Worm (Caenorhabditis elegans) whole organism, young adult: ENCODE data around the gene rnf-113.

Experiments used
- B0019.2 ChIP-seq: fragments of 200-800 bp; sonication (Bioruptor generic); conservative IDR thresholded peaks from 2 replicates; pipeline ENCODE4 v1.3.6; 2022; ENCODE audit warnings: missing genetic modification reagents, missing genetic modification characterization, missing compliant biosample characterization
- F22D6.2 ChIP-seq: sonication (generic microtip); optimal IDR thresholded peaks from 2 replicates; lab custom pipeline; 2016; ENCODE audit warnings: mild to moderate bottlenecking, missing genetic modification characterization, missing compliant biosample characterization
- F33H1.4 ChIP-seq: fragments of 200-800 bp; sonication (Bioruptor generic); IDR thresholded peaks from 2 replicates; pipeline ENCODE4 v1.3.6; 2022; ENCODE audit warnings: missing genetic modification reagents, missing genetic modification characterization, missing compliant biosample characterization
- F49E8.2 ChIP-seq: sonication (generic microtip); optimal IDR thresholded peaks from 3 replicates; lab custom pipeline; 2017; ENCODE audit warnings: missing genetic modification characterization, mild to moderate bottlenecking, missing compliant biosample characterization, antibody characterized with exemption, moderate library complexity; ENCODE audit not compliant: insufficient read depth
- ama-1 ChIP-seq, 3 experiments: fragments of 150-350 bp in 1 of 3; sonication (generic microtip) in 2 of 3; optimal IDR thresholded peaks; 2 replicates each; lab custom pipeline; 2014 to 2018; ENCODE audit warnings: missing biosample characterization in 2 of 3, missing genetic modification characterization in 2 of 3, missing genetic modification reagents in 2 of 3
- aptf-3 ChIP-seq: fragments of 200-800 bp; sonication (Bioruptor generic); IDR thresholded peaks from 2 replicates; pipeline ENCODE4 v1.3.6; 2022; ENCODE audit warnings: missing genetic modification characterization, missing compliant biosample characterization
- athp-1 ChIP-seq: sonication (generic microtip); optimal IDR thresholded peaks from 2 replicates; lab custom pipeline; 2017; ENCODE audit warnings: mild to moderate bottlenecking, missing genetic modification characterization, missing compliant biosample characterization
- attf-6 ChIP-seq: fragments of 200-800 bp; sonication (Bioruptor generic); IDR thresholded peaks from 2 replicates; pipeline ENCODE4 v1.3.6; 2022; ENCODE audit warnings: missing genetic modification reagents, missing genetic modification characterization, missing compliant biosample characterization
- ccch-3 ChIP-seq: fragments of 200-800 bp; sonication (Bioruptor generic); optimal IDR thresholded peaks from 2 replicates; lab custom pipeline; 2018; ENCODE audit warnings: mild to moderate bottlenecking, missing genetic modification characterization, missing compliant biosample characterization
- cebp-2 ChIP-seq: fragments of 200-800 bp; sonication (Bioruptor generic); IDR thresholded peaks from 2 replicates; pipeline ENCODE4 v1.3.6; 2022; ENCODE audit warnings: missing genetic modification characterization, missing compliant biosample characterization
- ceh-79 ChIP-seq: sonication (generic microtip); optimal IDR thresholded peaks from 2 replicates; lab custom pipeline; 2017; ENCODE audit warnings: mild to moderate bottlenecking, missing genetic modification characterization, missing compliant biosample characterization
- chd-7 ChIP-seq: sonication (generic microtip); optimal IDR thresholded peaks from 2 replicates; lab custom pipeline; 2016; ENCODE audit warnings: mild to moderate bottlenecking, missing genetic modification characterization, moderate library complexity, missing compliant biosample characterization
- dox-1 ChIP-seq: fragments of 200-800 bp; sonication (Bioruptor generic); IDR thresholded peaks from 2 replicates; pipeline ENCODE4 v1.3.6; 2022; ENCODE audit warnings: missing genetic modification reagents, missing genetic modification characterization, missing compliant biosample characterization
- efl-1 ChIP-seq: fragments of 150-350 bp; optimal IDR thresholded peaks from 2 replicates; lab custom pipeline; 2014; ENCODE audit warnings: missing biosample characterization, missing genetic modification reagents, missing genetic modification characterization
- gei-17 ChIP-seq: fragments of 200-800 bp; sonication (Bioruptor generic); optimal IDR thresholded peaks from 2 replicates; lab custom pipeline; 2018; ENCODE audit warnings: mild to moderate bottlenecking, missing genetic modification characterization, missing compliant biosample characterization
- let-607 ChIP-seq, 2 experiments: fragments of 200-800 bp in 1 of 2; sonication (Bioruptor generic) in 1 of 2; sonication (generic microtip) in 1 of 2; optimal IDR thresholded peaks; 2 replicates each; lab custom pipeline; 2016 to 2018; ENCODE audit warnings: mild to moderate bottlenecking in 2 of 2, missing compliant biosample characterization in 2 of 2, missing genetic modification characterization in 2 of 2, moderate library complexity in 2 of 2, missing genotype in 1 of 2
- madf-8 ChIP-seq: fragments of 200-800 bp; sonication (Bioruptor generic); conservative IDR thresholded peaks from 2 replicates; pipeline ENCODE4 v1.3.6; 2022; ENCODE audit warnings: missing genetic modification reagents, missing genetic modification characterization, missing compliant biosample characterization
- mcd-1 ChIP-seq: fragments of 200-800 bp; sonication (Bioruptor generic); IDR thresholded peaks from 2 replicates; pipeline ENCODE4 v1.3.6; 2022; ENCODE audit warnings: missing genetic modification reagents, missing genetic modification characterization, missing compliant biosample characterization
- pha-4 ChIP-seq: fragments of 150-350 bp; sonication (generic microtip); optimal IDR thresholded peaks from 2 replicates; lab custom pipeline; 2014; ENCODE audit warnings: missing biosample characterization, missing genetic modification reagents, missing genetic modification characterization
- sea-2 ChIP-seq: fragments of 200-800 bp; sonication (Bioruptor generic); IDR thresholded peaks from 2 replicates; pipeline ENCODE4 v1.3.6; 2022; ENCODE audit warnings: missing genetic modification characterization, missing compliant biosample characterization
- snpc-3.4 ChIP-seq: sonication (generic microtip); optimal IDR thresholded peaks from 2 replicates; lab custom pipeline; 2017; ENCODE audit warnings: missing genetic modification characterization, mild to moderate bottlenecking, missing compliant biosample characterization, antibody characterized with exemption, moderate library complexity, missing genotype, missing genetic modification reagents
- somi-1 ChIP-seq: fragments of 200-800 bp; sonication (Bioruptor generic); optimal IDR thresholded peaks from 2 replicates; lab custom pipeline; 2018; ENCODE audit warnings: mild to moderate bottlenecking, missing genetic modification characterization, missing compliant biosample characterization
- tbp1 ChIP-seq: fragments of 200-800 bp; sonication (Bioruptor generic); optimal IDR thresholded peaks from 2 replicates; lab custom pipeline; 2018; ENCODE audit warnings: mild to moderate bottlenecking, missing genetic modification characterization, missing compliant biosample characterization
- tbx-9 ChIP-seq: sonication (generic microtip); optimal IDR thresholded peaks from 2 replicates; lab custom pipeline; 2016; ENCODE audit warnings: borderline replicate concordance, missing genetic modification characterization, inconsistent platforms, missing compliant biosample characterization
- tlf-1 ChIP-seq: fragments of 200-800 bp; sonication (Bioruptor generic); optimal IDR thresholded peaks from 2 replicates; lab custom pipeline; 2018; ENCODE audit warnings: mild to moderate bottlenecking, missing genetic modification characterization, missing compliant biosample characterization
- xnd-1 ChIP-seq: sonication (generic microtip); optimal IDR thresholded peaks from 2 replicates; lab custom pipeline; 2016; ENCODE audit warnings: missing genotype, missing genetic modification reagents, missing genetic modification characterization, missing compliant biosample characterization
- zim-3 ChIP-seq: sonication (generic microtip); optimal IDR thresholded peaks from 2 replicates; lab custom pipeline; 2017; ENCODE audit warnings: mild to moderate bottlenecking, missing genetic modification characterization, moderate library complexity, missing compliant biosample characterization
- ztf-22 ChIP-seq: fragments of 200-800 bp; sonication (Bioruptor generic); optimal IDR thresholded peaks from 2 replicates; lab custom pipeline; 2018; ENCODE audit warnings: mild to moderate bottlenecking, missing genetic modification characterization, moderate library complexity, missing compliant biosample characterization
- ztf-6 ChIP-seq: fragments of 200-800 bp; sonication (Bioruptor generic); IDR thresholded peaks from 2 replicates; pipeline ENCODE4 v1.3.6; 2022; ENCODE audit warnings: missing genetic modification reagents, missing genetic modification characterization, missing compliant biosample characterization

rnf-113 gene

DNA sequence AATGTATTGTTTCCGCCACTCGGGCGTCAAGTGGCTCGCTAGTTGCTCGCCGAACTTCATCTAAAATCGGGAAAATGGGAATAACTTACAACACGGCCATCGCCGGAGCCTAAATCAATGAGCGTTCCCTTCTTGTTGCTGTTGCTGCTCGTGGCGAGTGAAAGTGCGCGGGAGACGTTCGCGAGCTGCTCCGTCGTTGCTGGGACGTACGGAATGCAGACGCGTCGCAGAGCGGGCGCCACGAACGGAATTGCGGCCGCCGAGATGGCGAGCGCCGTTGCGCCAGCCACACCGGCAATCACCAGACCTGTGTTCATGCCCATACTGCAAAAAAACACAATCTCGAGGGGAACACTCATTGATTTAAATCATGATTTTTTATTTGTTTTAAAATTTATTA is 51.0 kb downstream of the rnf-113 start (continued):
- TF ChIP-seq mcd-1 (GFP tag; lab: Robert Waterston, UW) (peak; percentile 23; the same call in 1 of the 2 replicates), ccch-3 (GFP tag; lab: Kevin White, UChicago) (no peak), somi-1 (no peak), tbp1 (GFP tag; lab: Kevin White, UChicago) (no peak), zim-3 (tag; lab: Kevin White, UChicago) (no peak), ztf-22 (no peak), xnd-1 (no peak), B0019.2 (GFP tag; lab: Robert Waterston, UW) (no peak), snpc-3.4 (no peak), athp-1 (tag; lab: Kevin White, UChicago) (peak; percentile 3), let-607 (tag; optimal IDR thresholded peaks at IDR 0.05; lab: Kevin White, UChicago) (no peak), attf-6 (GFP tag; lab: Robert Waterston, UW) (no peak), F49E8.2 (no peak), sea-2 (GFP tag; lab: Robert Waterston, UW) (no peak), ztf-6 (GFP tag; lab: Robert Waterston, UW) (no peak), ama-1 (optimal IDR thresholded peaks at IDR 0.05; lab: Kevin White, UChicago) (no peak), ama-1 (GFP tag; optimal IDR thresholded peaks at IDR 0.05; lab: Kevin White, UChicago) (no peak), F33H1.4 (GFP tag; lab: Robert Waterston, UW) (no peak), cebp-2 (GFP tag; lab: Robert Waterston, UW) (0 out of 2 replicates have a peak, but pooled peaks have one; percentile 43), tlf-1 (no peak), pha-4 (tag; lab: Kevin White, UChicago) (no peak), ceh-79 (tag; lab: Kevin White, UChicago) (no peak), dox-1 (GFP tag; lab: Robert Waterston, UW) (no peak), efl-1 (GFP tag; lab: Kevin White, UChicago) (no peak), madf-8 (GFP tag; lab: Robert Waterston, UW) (no peak), chd-7 (no peak), aptf-3 (GFP tag; lab: Robert Waterston, UW) (no peak), gei-17 (GFP tag; lab: Kevin White, UChicago) (no peak), tbx-9 (tag; lab: Kevin White, UChicago) (no peak), F22D6.2 (tag; lab: Kevin White, UChicago) (no peak)
